Fruit fly (Drosophila melanogaster): ENCODE results near the gene CG14186.

DNA sequence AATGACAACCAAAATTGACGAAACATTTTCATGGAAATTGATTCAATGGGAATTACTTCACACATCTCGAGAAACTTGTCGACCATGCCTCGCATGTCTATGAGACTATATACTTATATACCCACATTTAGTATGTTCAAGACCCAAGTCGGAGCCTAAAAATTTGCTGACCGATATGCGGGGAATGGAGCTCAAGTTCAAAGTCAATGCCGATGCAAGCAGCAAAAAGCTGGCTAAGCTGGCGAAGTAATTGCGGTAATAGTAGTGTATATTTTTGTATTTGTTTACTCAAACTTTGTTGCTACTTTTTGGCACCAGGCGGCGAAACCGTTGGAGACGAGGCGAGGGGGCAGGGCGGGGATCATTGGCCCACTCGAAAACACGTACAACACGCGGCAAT lies 19.4 kb upstream of the CG14186 start:
- TF ChIP-seq rn (GFP tag; IDR thresholded peaks at IDR 0.05) (no peak), CG14655 (GFP tag; optimal IDR thresholded peaks at IDR 0.05) (no peak), Pif1B (GFP tag; optimal IDR thresholded peaks at IDR 0.05) (no peak)
